Worm (Caenorhabditis elegans) whole organism, late embryonic: ENCODE data around the gene tag-151.

ENCODE experiments used
- C08G9.2 ChIP-seq: sonication (generic microtip); optimal IDR thresholded peaks from 2 replicates; lab custom pipeline; 2016; ENCODE audit warnings: mild to moderate bottlenecking, missing genetic modification characterization, moderate library complexity, missing compliant biosample characterization
- C38D4.7 ChIP-seq: fragments of 200-800 bp; sonication (Bioruptor generic); optimal IDR thresholded peaks from 2 replicates; lab custom pipeline; 2018; ENCODE audit warnings: mild to moderate bottlenecking, missing genetic modification characterization, moderate library complexity, missing compliant biosample characterization
- F13H6.1 ChIP-seq: sonication (generic microtip); optimal IDR thresholded peaks from 2 replicates; lab custom pipeline; 2016; ENCODE audit warnings: missing genetic modification characterization, missing compliant biosample characterization
- K02D7.2 ChIP-seq: sonication (generic microtip); optimal IDR thresholded peaks from 2 replicates; lab custom pipeline; 2017; ENCODE audit warnings: mild to moderate bottlenecking, missing genetic modification characterization, missing compliant biosample characterization
- K09A11.1 ChIP-seq: sonication (generic microtip); optimal IDR thresholded peaks from 2 replicates; lab custom pipeline; 2017; ENCODE audit warnings: antibody characterized with exemption, mild to moderate bottlenecking, missing genetic modification characterization, missing compliant biosample characterization; ENCODE audit not compliant: insufficient read depth
- Y22D7AL.16 ChIP-seq: sonication (generic microtip); optimal IDR thresholded peaks from 2 replicates; lab custom pipeline; 2016; ENCODE audit warnings: missing genetic modification characterization, missing compliant biosample characterization
- ahr-1 ChIP-seq: sonication (generic microtip); optimal IDR thresholded peaks from 2 replicates; lab custom pipeline; 2016; ENCODE audit warnings: missing genetic modification characterization, missing compliant biosample characterization
- ama-1 ChIP-seq: fragments of 150-350 bp; optimal IDR thresholded peaks from 2 replicates; lab custom pipeline; 2014
- ceh-14 ChIP-seq: sonication (generic microtip); optimal IDR thresholded peaks from 2 replicates; lab custom pipeline; 2016; ENCODE audit warnings: missing genotype, missing genetic modification characterization, missing compliant biosample characterization
- ceh-19 ChIP-seq: fragments of 200-800 bp; sonication (Bioruptor generic); optimal IDR thresholded peaks from 2 replicates; lab custom pipeline; 2018; ENCODE audit warnings: mild to moderate bottlenecking, missing genetic modification characterization, missing compliant biosample characterization
- ceh-2 ChIP-seq: sonication (generic microtip); optimal IDR thresholded peaks from 2 replicates; lab custom pipeline; 2016; ENCODE audit warnings: missing genotype, missing genetic modification characterization, missing compliant biosample characterization
- ceh-24 ChIP-seq: sonication (generic microtip); optimal IDR thresholded peaks from 2 replicates; lab custom pipeline; 2016; ENCODE audit warnings: mild to moderate bottlenecking, missing genetic modification characterization, missing compliant biosample characterization
- ceh-30 ChIP-seq: fragments of 150-350 bp; optimal IDR thresholded peaks from 2 replicates; lab custom pipeline; 2014; ENCODE audit warnings: missing biosample characterization, missing genetic modification characterization
- ceh-34 ChIP-seq: sonication (generic microtip); optimal IDR thresholded peaks from 2 replicates; lab custom pipeline; 2016; ENCODE audit warnings: mild to moderate bottlenecking, missing genetic modification characterization, missing compliant biosample characterization
- ceh-48 ChIP-seq: sonication (generic microtip); optimal IDR thresholded peaks from 2 replicates; lab custom pipeline; 2016; ENCODE audit warnings: missing genetic modification characterization, inconsistent platforms, missing compliant biosample characterization
- ceh-6 ChIP-seq: fragments of 200-800 bp; sonication (Bioruptor generic); optimal IDR thresholded peaks from 2 replicates; lab custom pipeline; 2018; ENCODE audit warnings: mild to moderate bottlenecking, missing genetic modification characterization, missing compliant biosample characterization
- ceh-9 ChIP-seq: sonication (generic microtip); optimal IDR thresholded peaks from 2 replicates; lab custom pipeline; 2016; ENCODE audit warnings: mild to moderate bottlenecking, missing genetic modification characterization, inconsistent platforms, missing compliant biosample characterization
- dve-1 ChIP-seq: sonication (generic microtip); optimal IDR thresholded peaks from 2 replicates; lab custom pipeline; 2017; ENCODE audit warnings: antibody characterized with exemption, mild to moderate bottlenecking, missing genetic modification characterization, missing compliant biosample characterization
- elt-2 ChIP-seq: sonication (generic microtip); optimal IDR thresholded peaks from 2 replicates; lab custom pipeline; 2016; ENCODE audit warnings: missing genetic modification reagents, missing genetic modification characterization, missing compliant biosample characterization
- eyg-1 ChIP-seq: sonication (generic microtip); optimal IDR thresholded peaks from 2 replicates; lab custom pipeline; 2016; ENCODE audit warnings: missing genotype, missing genetic modification characterization, missing compliant biosample characterization
- fax-1 ChIP-seq: sonication (generic microtip); optimal IDR thresholded peaks from 2 replicates; lab custom pipeline; 2016; ENCODE audit warnings: missing genotype, missing genetic modification characterization, missing compliant biosample characterization
- fkh-6 ChIP-seq: sonication (generic microtip); optimal IDR thresholded peaks from 2 replicates; lab custom pipeline; 2016; ENCODE audit warnings: missing genetic modification characterization, missing compliant biosample characterization
- gmeb-2 ChIP-seq: sonication (generic microtip); optimal IDR thresholded peaks from 2 replicates; lab custom pipeline; 2016; ENCODE audit warnings: missing genetic modification characterization, inconsistent platforms, missing compliant biosample characterization
- hlh-13 ChIP-seq: fragments of 200-800 bp; sonication (Bioruptor generic); optimal IDR thresholded peaks from 2 replicates; lab custom pipeline; 2018; ENCODE audit warnings: mild to moderate bottlenecking, missing genetic modification characterization, missing compliant biosample characterization
- hlh-15 ChIP-seq: sonication (generic microtip); optimal IDR thresholded peaks from 2 replicates; lab custom pipeline; 2016; ENCODE audit warnings: missing genetic modification characterization, missing compliant biosample characterization
- lim-6 ChIP-seq: sonication (generic microtip); optimal IDR thresholded peaks from 2 replicates; lab custom pipeline; 2016; ENCODE audit warnings: missing genetic modification characterization, missing compliant biosample characterization
- madf-2 ChIP-seq: sonication (generic microtip); optimal IDR thresholded peaks from 2 replicates; lab custom pipeline; 2017; ENCODE audit warnings: missing genetic modification characterization, missing compliant biosample characterization
- mec-3 ChIP-seq: sonication (generic microtip); optimal IDR thresholded peaks from 2 replicates; lab custom pipeline; 2016; ENCODE audit warnings: borderline replicate concordance, missing genetic modification characterization, missing compliant biosample characterization
- nfya-1 ChIP-seq: sonication (generic microtip); optimal IDR thresholded peaks from 2 replicates; lab custom pipeline; 2017; ENCODE audit warnings: missing genetic modification characterization, mild to moderate bottlenecking, missing compliant biosample characterization, antibody characterized with exemption, moderate library complexity
- nhr-11 ChIP-seq: fragments of 150-350 bp; optimal IDR thresholded peaks from 2 replicates; lab custom pipeline; 2014; ENCODE audit warnings: missing biosample characterization, missing genetic modification characterization
- npax-4 ChIP-seq: sonication (generic microtip); optimal IDR thresholded peaks from 2 replicates; lab custom pipeline; 2016; ENCODE audit warnings: missing genetic modification characterization, missing compliant biosample characterization
- pat-9 ChIP-seq: fragments of 200-800 bp; sonication (Bioruptor generic); optimal IDR thresholded peaks from 2 replicates; lab custom pipeline; 2018; ENCODE audit warnings: mild to moderate bottlenecking, missing genetic modification characterization, moderate library complexity, missing compliant biosample characterization
- pax-1 ChIP-seq: fragments of 150-350 bp; optimal IDR thresholded peaks from 2 replicates; lab custom pipeline; 2014; ENCODE audit warnings: missing biosample characterization, missing genetic modification characterization
- pha-2 ChIP-seq: sonication (generic microtip); optimal IDR thresholded peaks from 2 replicates; lab custom pipeline; 2017; ENCODE audit warnings: mild to moderate bottlenecking, missing genetic modification characterization, missing compliant biosample characterization
- pha-4 ChIP-seq: fragments of 150-350 bp; optimal IDR thresholded peaks from 2 replicates; lab custom pipeline; 2018; ENCODE audit warnings: missing biosample characterization, missing genetic modification reagents, missing genetic modification characterization
- pqm-1 ChIP-seq: sonication (generic microtip); optimal IDR thresholded peaks from 2 replicates; lab custom pipeline; 2016; ENCODE audit warnings: missing genetic modification characterization, missing compliant biosample characterization
- ref-2 ChIP-seq: sonication (generic microtip); optimal IDR thresholded peaks from 2 replicates; lab custom pipeline; 2016; ENCODE audit warnings: missing genetic modification characterization, missing compliant biosample characterization
- rnt-1 ChIP-seq: sonication (generic microtip); optimal IDR thresholded peaks from 2 replicates; lab custom pipeline; 2016; ENCODE audit warnings: missing genetic modification characterization, missing compliant biosample characterization
- sox-2 ChIP-seq: fragments of 200-800 bp; sonication (Bioruptor generic); IDR thresholded peaks from 2 replicates; pipeline ENCODE4 v1.3.6; 2022; ENCODE audit warnings: missing genetic modification reagents, missing genetic modification characterization, missing compliant biosample characterization
- sox-4 ChIP-seq: sonication (generic microtip); optimal IDR thresholded peaks from 2 replicates; lab custom pipeline; 2017; ENCODE audit warnings: mild to moderate bottlenecking, missing genetic modification characterization, inconsistent platforms, missing compliant biosample characterization
- syd-9 ChIP-seq: sonication (generic microtip); optimal IDR thresholded peaks from 2 replicates; lab custom pipeline; 2016; ENCODE audit warnings: mild to moderate bottlenecking, missing genetic modification characterization, moderate library complexity, missing compliant biosample characterization
- unc-3 ChIP-seq, 2 experiments: fragments of 200-800 bp in 1 of 2; sonication (Bioruptor generic) in 1 of 2; sonication (generic microtip) in 1 of 2; conservative IDR thresholded peaks in 1 of 2; optimal IDR thresholded peaks in 1 of 2; 2 replicates each; pipeline versions ENCODE4 v1.3.6 to Lab custom; 2016 to 2022; ENCODE audit warnings: missing compliant biosample characterization in 2 of 2, missing genetic modification characterization in 2 of 2, missing genetic modification reagents in 1 of 2
- unc-42 ChIP-seq: sonication (generic microtip); optimal IDR thresholded peaks from 2 replicates; lab custom pipeline; 2016; ENCODE audit warnings: missing genotype, missing genetic modification characterization, missing compliant biosample characterization
- unc-55 ChIP-seq: sonication (generic microtip); optimal IDR thresholded peaks from 2 replicates; lab custom pipeline; 2017; ENCODE audit warnings: missing biosample characterization, missing genetic modification reagents, missing genetic modification characterization
- unc-86 ChIP-seq: sonication (generic microtip); optimal IDR thresholded peaks from 2 replicates; lab custom pipeline; 2016; ENCODE audit warnings: missing genetic modification characterization, missing compliant biosample characterization
- zip-5 ChIP-seq: sonication (generic microtip); optimal IDR thresholded peaks from 2 replicates; lab custom pipeline; 2016; ENCODE audit warnings: missing genetic modification characterization, missing compliant biosample characterization

The tag-151 gene

DNA sequence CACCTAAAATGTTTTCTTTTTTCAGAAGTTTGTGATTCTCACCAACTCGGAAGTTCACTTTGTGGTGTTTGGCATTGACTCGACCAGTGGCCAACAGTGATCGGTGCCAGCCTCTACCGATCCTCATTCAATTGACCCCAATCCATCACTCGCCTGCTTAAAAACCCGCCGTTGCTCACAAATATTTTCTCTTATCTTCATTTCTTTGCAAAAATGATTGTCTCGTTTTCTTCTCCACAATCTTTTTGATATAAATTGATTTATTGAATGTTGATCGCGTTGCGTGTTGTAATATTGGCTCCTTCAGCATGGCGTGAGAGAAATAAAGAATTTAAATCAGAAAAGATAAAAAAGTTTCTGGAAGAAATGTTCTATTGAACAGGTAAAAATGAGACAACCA, 26.5 kb downstream of the tag-151 start:
- TF ChIP-seq Y22D7AL.16 (tag; lab: Kevin White, UChicago) (no peak), pha-4 (tag; lab: Kevin White, UChicago) (no peak), lim-6 (no peak), mec-3 (no peak), ahr-1 (tag; lab: Kevin White, UChicago) (no peak), sox-4 (tag; lab: Kevin White, UChicago) (no peak), ceh-30 (no peak), madf-2 (tag; lab: Kevin White, UChicago) (no peak), C08G9.2 (tag; lab: Kevin White, UChicago) (no peak), hlh-13 (no peak), ceh-14 (tag; lab: Kevin White, UChicago) (no peak), K02D7.2 (no peak), sox-2 (no peak)

DNA sequence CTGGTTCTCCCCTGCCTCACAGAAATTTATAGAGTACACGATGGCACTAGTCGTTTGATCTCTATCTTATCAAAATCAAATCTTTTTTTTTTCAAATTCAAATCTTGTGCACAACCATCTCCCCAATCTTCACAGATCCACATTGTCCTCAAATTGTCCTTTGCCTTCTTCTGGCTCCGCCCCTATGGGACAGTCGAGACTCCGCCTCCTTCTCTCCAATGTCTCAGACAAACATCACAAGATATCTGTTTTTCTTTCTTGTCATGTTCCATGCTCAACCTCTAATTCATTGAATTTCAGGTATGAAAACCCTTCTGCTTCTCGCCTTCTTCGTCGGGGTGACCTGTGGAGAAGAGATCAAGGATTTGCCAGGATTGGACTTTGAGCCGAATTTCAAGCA, 27.3 kb downstream of the tag-151 start, which contains the start of gene ctsa-1.1:
Gene ctsa-1.1, plus strand, starts transcription at position 301 of the 400 bp plus-strand sequence.
- TF ChIP-seq hlh-13 (no peak), nfya-1 (tag; lab: Kevin White, UChicago) (no peak), ama-1 (lab: Kevin White, UChicago) (no peak), fkh-6 (tag; lab: Kevin White, UChicago) (no peak), ceh-14 (tag; lab: Kevin White, UChicago) (no peak), ceh-34 (tag; lab: Kevin White, UChicago) (no peak), pqm-1 (tag; lab: Kevin White, UChicago) (no peak), ref-2 (tag; lab: Kevin White, UChicago) (no peak), C38D4.7 (GFP tag; lab: Kevin White, UChicago) (no peak), K09A11.1 (no peak), gmeb-2 (tag; lab: Kevin White, UChicago) (no peak), unc-42 (tag; lab: Kevin White, UChicago) (no peak), pha-2 (tag; lab: Kevin White, UChicago) (no peak), sox-2 (no peak)

DNA sequence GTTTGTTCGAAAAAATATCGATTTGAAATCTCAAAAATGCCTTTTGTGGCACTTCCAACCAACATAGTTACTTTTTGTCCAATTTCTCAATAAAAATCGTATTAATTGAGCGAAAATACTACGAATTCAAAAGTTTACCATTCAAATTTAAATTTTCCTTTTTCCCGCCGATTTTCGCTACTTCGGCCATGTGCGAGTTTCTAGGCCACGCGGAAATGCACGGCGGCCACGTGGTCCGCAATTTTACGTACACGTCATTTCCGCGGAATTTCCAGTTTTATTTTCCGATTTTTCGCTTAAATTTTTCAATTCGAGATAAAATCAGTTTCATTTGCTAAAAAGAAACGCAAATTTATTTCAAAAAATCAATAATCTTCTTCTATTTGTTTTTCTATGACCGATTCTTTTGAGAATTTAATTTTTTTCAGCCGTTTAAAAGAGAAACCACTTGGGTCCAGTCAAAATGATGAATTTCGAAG, 29.9 kb downstream of the tag-151 start, which contains the start of gene eas-1:
Gene eas-1, plus strand, starts transcription at position 429 of the 479 bp plus-strand sequence.
- TF ChIP-seq lim-6, result peak; percentile 59
- no peak for TF ChIP-seq npax-4 (tag; lab: Kevin White, UChicago)
- TF ChIP-seq ceh-9 (tag; lab: Kevin White, UChicago), result no peak
- no peak for TF ChIP-seq ceh-48 (tag; lab: Kevin White, UChicago)
- TF ChIP-seq C38D4.7 (GFP tag; lab: Kevin White, UChicago), result no peak
- TF ChIP-seq eyg-1 (tag; lab: Kevin White, UChicago), result peak; percentile 64
- TF ChIP-seq zip-5 (tag; lab: Kevin White, UChicago), result peak; percentile 74
- TF ChIP-seq pqm-1 (tag; lab: Kevin White, UChicago), result peak; percentile 46
- TF ChIP-seq ceh-19 (GFP tag; lab: Kevin White, UChicago), result no peak
- peak; percentile 13 for TF ChIP-seq hlh-15
- peak; percentile 89 for TF ChIP-seq ceh-2 (tag; lab: Kevin White, UChicago)
- peak; percentile 54 for TF ChIP-seq F13H6.1 (tag; lab: Kevin White, UChicago)
- TF ChIP-seq ama-1 (lab: Kevin White, UChicago), result no peak
- no peak for TF ChIP-seq pat-9 (tag; lab: Kevin White, UChicago)
- no peak for TF ChIP-seq sox-4 (tag; lab: Kevin White, UChicago)
- TF ChIP-seq ref-2 (tag; lab: Kevin White, UChicago), result peak; percentile 86
- no peak for TF ChIP-seq pha-2 (tag; lab: Kevin White, UChicago)
- TF ChIP-seq fax-1 (tag; lab: Kevin White, UChicago), result no peak
- peak; percentile 65 for TF ChIP-seq ceh-14 (tag; lab: Kevin White, UChicago)
- peak; percentile 98 for TF ChIP-seq C08G9.2 (tag; lab: Kevin White, UChicago)
- no peak for TF ChIP-seq syd-9
- TF ChIP-seq rnt-1 (tag; lab: Kevin White, UChicago), result peak; percentile 91
- TF ChIP-seq ceh-24 (tag; lab: Kevin White, UChicago), result no peak
- no peak for TF ChIP-seq pha-4 (tag; lab: Kevin White, UChicago)
- TF ChIP-seq unc-3 (GFP tag; conservative IDR thresholded peaks at IDR 0.05; lab: Robert Waterston, UW), result no peak
- TF ChIP-seq unc-3 (tag; optimal IDR thresholded peaks at IDR 0.05; lab: Kevin White, UChicago), result peak; percentile 21
- peak; percentile 8 for TF ChIP-seq pax-1 (tag; lab: Kevin White, UChicago)
- TF ChIP-seq unc-55 (GFP tag; lab: Kevin White, UChicago), result peak; percentile 30
- peak; percentile 92 for TF ChIP-seq elt-2 (tag; lab: Kevin White, UChicago)
- TF ChIP-seq dve-1 (tag; lab: Kevin White, UChicago), result no peak
- no peak for TF ChIP-seq nhr-11 (tag; lab: Kevin White, UChicago)
- TF ChIP-seq unc-86 (tag; lab: Kevin White, UChicago), result peak; percentile 5
- no peak for TF ChIP-seq ahr-1 (tag; lab: Kevin White, UChicago)
- TF ChIP-seq K09A11.1, result no peak
- peak; percentile 34 for TF ChIP-seq ceh-6 (GFP tag; lab: Kevin White, UChicago)
- peak; percentile 77 for TF ChIP-seq mec-3
- TF ChIP-seq Y22D7AL.16 (tag; lab: Kevin White, UChicago), result no peak
